Fruit fly (Drosophila melanogaster): ENCODE results near the gene nonC.

DNA sequence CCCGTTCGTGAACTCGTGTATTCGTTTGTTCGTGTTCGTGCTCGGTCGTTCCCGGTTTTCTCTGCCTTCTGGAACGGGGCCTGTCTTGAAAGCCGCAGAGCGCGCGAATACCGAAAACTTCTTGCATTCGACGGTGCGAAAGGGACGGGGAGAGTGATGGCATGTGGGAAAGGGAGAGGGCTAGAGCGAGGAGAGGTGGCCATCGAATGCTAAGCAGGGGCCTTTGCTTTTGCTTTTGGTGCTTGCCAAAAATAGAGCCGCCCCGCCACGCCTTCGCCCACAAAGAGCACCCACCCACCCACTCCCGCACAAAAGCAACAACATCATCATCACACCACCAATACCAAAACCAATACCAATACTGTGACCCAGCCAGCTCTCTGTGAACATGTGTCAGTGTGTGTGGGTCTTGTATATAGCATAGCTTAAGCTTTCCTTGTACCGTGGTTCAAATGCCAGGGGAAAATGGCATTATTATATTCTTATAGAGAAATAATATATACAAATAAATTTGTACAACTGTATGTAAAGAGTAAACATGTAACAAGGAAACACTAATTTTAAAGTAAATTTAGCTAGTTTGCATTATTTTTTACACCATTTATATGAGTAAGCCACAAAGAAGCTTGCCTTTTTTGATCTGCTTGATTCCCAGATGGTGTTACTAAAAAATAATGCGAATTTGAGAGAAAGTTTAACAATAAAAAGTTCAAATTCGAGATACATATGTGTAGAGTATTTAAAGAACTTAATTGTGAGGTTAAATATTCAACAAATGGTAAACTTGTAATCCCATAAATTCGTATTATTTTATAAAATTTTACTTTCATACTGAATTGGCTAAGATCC, 43.1 kb downstream of the nonC start, which contains the start of gene CG14434:
- peak; percentile 59 for TF ChIP-seq Blimp-1 (GFP tag; optimal IDR thresholded peaks at IDR 0.05)
- TF ChIP-seq Sox102F (GFP tag; optimal IDR thresholded peaks at IDR 0.05) = peak; percentile 78
- TF ChIP-seq fd59A (GFP tag; optimal IDR thresholded peaks at IDR 0.05) = peak; percentile 74
- peak; percentile 76 for TF ChIP-seq Sox15 (GFP tag; optimal IDR thresholded peaks at IDR 0.05)
- peak; percentile 33 for TF ChIP-seq Gug (GFP tag; IDR thresholded peaks at IDR 0.05)
- peak; percentile 77 for TF ChIP-seq Smox (GFP tag; optimal IDR thresholded peaks at IDR 0.05)
- peak; percentile 73 for TF ChIP-seq CG34406 (GFP tag; optimal IDR thresholded peaks at IDR 0.05)

All from whole organism, prepupa.